Worm (Caenorhabditis elegans) whole organism, L4 larva: ENCODE results near the gene F40G12.5.
"Not testable (repeated sequence)": the region's sequence is repeated elsewhere in the genome, so short reads cannot be mapped to it uniquely, and the experiment has no call there.

Source experiments
- ama-1 ChIP-seq: fragments of 150-350 bp; optimal IDR thresholded peaks from 2 replicates; lab custom pipeline; 2014; ENCODE audit warnings: inconsistent platforms, mixed read lengths
- ceh-28 ChIP-seq: fragments of 150-350 bp; optimal IDR thresholded peaks from 2 replicates; lab custom pipeline; 2014; ENCODE audit warnings: missing biosample characterization, missing genetic modification reagents, missing genetic modification characterization
- ces-1 ChIP-seq: fragments of 150-350 bp; sonication (generic microtip); optimal IDR thresholded peaks from 4 replicates; lab custom pipeline; 2014; ENCODE audit warnings: missing biosample characterization, missing genetic modification reagents, missing genetic modification characterization
- duxl-1 ChIP-seq: sonication (generic microtip); optimal IDR thresholded peaks from 2 replicates; lab custom pipeline; 2016; ENCODE audit warnings: mild to moderate bottlenecking, missing genetic modification characterization, moderate library complexity, missing compliant biosample characterization; ENCODE audit not compliant: poor library complexity
- dve-1 ChIP-seq: sonication (generic microtip); optimal IDR thresholded peaks from 2 replicates; lab custom pipeline; 2017; ENCODE audit warnings: antibody characterized with exemption, mild to moderate bottlenecking, missing genetic modification characterization, missing compliant biosample characterization; ENCODE audit not compliant: insufficient read depth
- lin-1 ChIP-seq: fragments of 200-800 bp; sonication (Bioruptor generic); IDR thresholded peaks from 2 replicates; pipeline ENCODE4 v1.3.6; 2022; ENCODE audit warnings: missing genetic modification reagents, missing genetic modification characterization, missing compliant biosample characterization
- lin-39 ChIP-seq: fragments of 150-350 bp; optimal IDR thresholded peaks from 2 replicates; lab custom pipeline; 2014; ENCODE audit warnings: missing biosample characterization, missing genetic modification reagents, missing genetic modification characterization
- lsy-2 ChIP-seq, 2 experiments: fragments of 150-350 bp in 1 of 2; sonication (generic microtip) in 1 of 2; optimal IDR thresholded peaks; 2 replicates each; lab custom pipeline; 2014 to 2017; ENCODE audit warnings: missing biosample characterization in 2 of 2, missing genetic modification characterization in 2 of 2
- nhr-10 ChIP-seq: fragments of 150-350 bp; optimal IDR thresholded peaks from 2 replicates; lab custom pipeline; 2014; ENCODE audit warnings: missing biosample characterization, missing genetic modification characterization
- nhr-76 ChIP-seq: fragments of 150-350 bp; optimal IDR thresholded peaks from 2 replicates; lab custom pipeline; 2014; ENCODE audit warnings: missing biosample characterization, missing genetic modification characterization
- spr-3 ChIP-seq: fragments of 200-800 bp; sonication (Bioruptor generic); optimal IDR thresholded peaks from 2 replicates; lab custom pipeline; 2018; ENCODE audit warnings: mild to moderate bottlenecking, missing genetic modification characterization, missing compliant biosample characterization
- unc-62 ChIP-seq, 3 experiments: fragments of 150-350 bp in 1 of 3; sonication (generic microtip); optimal IDR thresholded peaks in 2 of 3; peaks in 1 of 3; 1 replicate in 1 of 3; 2 replicates in 2 of 3; lab custom pipeline; 2014 to 2017; ENCODE audit warnings: missing biosample characterization in 3 of 3, missing genetic modification characterization in 3 of 3, missing genetic modification reagents in 3 of 3, missing genotype in 1 of 3

ce11 chrV:14277456-14277855, 6.8 kb upstream of the F40G12.5 start:
- TF ChIP-seq duxl-1 (tag; lab: Kevin White, UChicago); lin-39 (tag; lab: Kevin White, UChicago); dve-1 (tag; lab: Kevin White, UChicago); ces-1 (GFP tag; lab: Kevin White, UChicago); nhr-76; ama-1 (lab: Kevin White, UChicago); nhr-10 (tag; lab: Kevin White, UChicago); unc-62 (GFP tag; optimal IDR thresholded peaks at IDR 0.05 in 1 of 2; lab: Kevin White, UChicago); unc-62 (tag; optimal IDR thresholded peaks at IDR 0.05; lab: Kevin White, UChicago); lsy-2 (tag; optimal IDR thresholded peaks at IDR 0.05; lab: Kevin White, UChicago); ceh-28 (tag; lab: Kevin White, UChicago); lin-1 (GFP tag; lab: Robert Waterston, UW); spr-3: not testable (repeated sequence)
